Worm (Caenorhabditis elegans) whole organism, L2 larva: ENCODE measurements around the gene shw-3.

Source experiments
- F13H6.1 ChIP-seq: sonication (generic microtip); optimal IDR thresholded peaks from 2 replicates; lab custom pipeline; 2016; ENCODE audit warnings: missing genetic modification characterization, missing compliant biosample characterization
- R02D3.7 ChIP-seq: fragments of 150-350 bp; optimal IDR thresholded peaks from 2 replicates; lab custom pipeline; 2014; ENCODE audit warnings: missing biosample characterization, missing genetic modification characterization
- Y55F3AM.14 ChIP-seq: fragments of 200-800 bp; sonication (Bioruptor generic); optimal IDR thresholded peaks from 2 replicates; lab custom pipeline; 2018; ENCODE audit warnings: mild to moderate bottlenecking, missing genetic modification characterization, missing compliant biosample characterization
- ama-1 ChIP-seq: fragments of 150-350 bp; optimal IDR thresholded peaks from 2 replicates; lab custom pipeline; 2018; ENCODE audit warnings: inconsistent platforms
- blmp-1 ChIP-seq: sonication (generic microtip); optimal IDR thresholded peaks from 2 replicates; lab custom pipeline; 2017; ENCODE audit warnings: missing genetic modification characterization, mild to moderate bottlenecking, missing compliant biosample characterization, antibody characterized with exemption, moderate library complexity; ENCODE audit not compliant: insufficient read depth
- ceh-16 ChIP-seq: fragments of 150-350 bp; optimal IDR thresholded peaks from 2 replicates; lab custom pipeline; 2014; ENCODE audit warnings: missing biosample characterization, missing genetic modification characterization
- crh-2 ChIP-seq: sonication (generic microtip); optimal IDR thresholded peaks from 2 replicates; lab custom pipeline; 2017; ENCODE audit warnings: missing biosample characterization, missing genetic modification characterization
- dmd-4 ChIP-seq: sonication (generic microtip); optimal IDR thresholded peaks from 2 replicates; lab custom pipeline; 2017; ENCODE audit warnings: missing biosample characterization, missing genetic modification characterization
- egl-27 ChIP-seq: sonication (generic microtip); optimal IDR thresholded peaks from 3 replicates; lab custom pipeline; 2017; ENCODE audit warnings: missing biosample characterization, missing genetic modification reagents, missing genetic modification characterization
- elt-1 ChIP-seq: fragments of 150-350 bp; optimal IDR thresholded peaks from 2 replicates; lab custom pipeline; 2014; ENCODE audit warnings: missing biosample characterization, missing genetic modification characterization
- elt-3 ChIP-seq: sonication (generic microtip); optimal IDR thresholded peaks from 2 replicates; lab custom pipeline; 2017; ENCODE audit warnings: missing biosample characterization, missing genetic modification characterization
- fos-1 ChIP-seq: fragments of 150-350 bp; optimal IDR thresholded peaks from 2 replicates; lab custom pipeline; 2014; ENCODE audit warnings: missing biosample characterization, missing genetic modification characterization
- gmeb-1 ChIP-seq: fragments of 150-350 bp; optimal IDR thresholded peaks from 2 replicates; lab custom pipeline; 2014; ENCODE audit warnings: missing biosample characterization, missing genetic modification characterization
- lin-11 ChIP-seq: fragments of 150-350 bp; sonication (generic microtip); optimal IDR thresholded peaks from 2 replicates; lab custom pipeline; 2014; ENCODE audit warnings: missing biosample characterization, missing genetic modification characterization, inconsistent platforms, mixed read lengths
- lin-13 ChIP-seq: fragments of 150-350 bp; optimal IDR thresholded peaks from 2 replicates; lab custom pipeline; 2014; ENCODE audit warnings: missing biosample characterization, missing genetic modification reagents, missing genetic modification characterization
- lsy-2 ChIP-seq, 2 experiments: fragments of 150-350 bp in 1 of 2; sonication (generic microtip) in 1 of 2; optimal IDR thresholded peaks; 2 replicates each; lab custom pipeline; 2014 to 2017; ENCODE audit warnings: missing biosample characterization in 2 of 2, missing genetic modification characterization in 2 of 2
- mbf-1 ChIP-seq: sonication (generic microtip); optimal IDR thresholded peaks from 2 replicates; lab custom pipeline; 2017; ENCODE audit warnings: missing biosample characterization, missing genetic modification characterization
- nhr-10 ChIP-seq: sonication (generic microtip); optimal IDR thresholded peaks from 2 replicates; lab custom pipeline; 2017; ENCODE audit warnings: missing biosample characterization, missing genetic modification characterization
- nhr-12 ChIP-seq: fragments of 150-350 bp; optimal IDR thresholded peaks from 2 replicates; lab custom pipeline; 2014; ENCODE audit warnings: missing biosample characterization, missing genetic modification characterization
- nhr-21 ChIP-seq: fragments of 150-350 bp; optimal IDR thresholded peaks from 2 replicates; lab custom pipeline; 2014; ENCODE audit warnings: missing biosample characterization, missing genetic modification characterization
- nhr-23 ChIP-seq: fragments of 150-350 bp; optimal IDR thresholded peaks from 2 replicates; lab custom pipeline; 2014; ENCODE audit warnings: missing biosample characterization, missing genetic modification reagents, missing genetic modification characterization
- nhr-237 ChIP-seq: fragments of 150-350 bp; optimal IDR thresholded peaks from 2 replicates; lab custom pipeline; 2014; ENCODE audit warnings: missing biosample characterization, missing genetic modification characterization
- nhr-6 ChIP-seq: fragments of 150-350 bp; optimal IDR thresholded peaks from 2 replicates; lab custom pipeline; 2014; ENCODE audit warnings: missing biosample characterization, missing genetic modification characterization
- nhr-77 ChIP-seq: fragments of 150-350 bp; optimal IDR thresholded peaks from 2 replicates; lab custom pipeline; 2014; ENCODE audit warnings: missing biosample characterization, missing genetic modification characterization
- peb-1 ChIP-seq: fragments of 150-350 bp; optimal IDR thresholded peaks from 2 replicates; lab custom pipeline; 2014; ENCODE audit warnings: missing biosample characterization, missing genetic modification characterization
- sem-4 ChIP-seq: fragments of 150-350 bp; optimal IDR thresholded peaks from 2 replicates; lab custom pipeline; 2014; ENCODE audit warnings: missing biosample characterization, missing genetic modification reagents, missing genetic modification characterization
- skn-1 ChIP-seq: sonication (generic microtip); optimal IDR thresholded peaks from 2 replicates; lab custom pipeline; 2017; ENCODE audit warnings: missing biosample characterization, missing genetic modification characterization
- sma-3 ChIP-seq: sonication (generic microtip); optimal IDR thresholded peaks from 2 replicates; lab custom pipeline; 2016; ENCODE audit warnings: missing genetic modification reagents, missing genetic modification characterization, missing compliant biosample characterization
- sma-9 ChIP-seq, 2 experiments: fragments of 150-350 bp in 1 of 2; sonication (generic microtip) in 1 of 2; optimal IDR thresholded peaks; 2 replicates each; lab custom pipeline; 2014 to 2016; ENCODE audit warnings: missing genetic modification characterization in 2 of 2, mild to moderate bottlenecking in 1 of 2, missing biosample characterization in 1 of 2, missing compliant biosample characterization in 1 of 2, missing genetic modification reagents in 1 of 2, moderate library complexity in 1 of 2
- snpc-4 ChIP-seq: fragments of 150-350 bp; optimal IDR thresholded peaks from 2 replicates; lab custom pipeline; 2014; ENCODE audit warnings: missing biosample characterization, missing genetic modification characterization
- unc-55 ChIP-seq: fragments of 150-350 bp; sonication (generic microtip); optimal IDR thresholded peaks from 3 replicates; lab custom pipeline; 2014; ENCODE audit warnings: missing biosample characterization, missing genetic modification reagents, missing genetic modification characterization
- unc-62 ChIP-seq: fragments of 150-350 bp; optimal IDR thresholded peaks from 2 replicates; lab custom pipeline; 2014; ENCODE audit warnings: missing biosample characterization, missing genetic modification reagents, missing genetic modification characterization
- zag-1 ChIP-seq: fragments of 150-350 bp; optimal IDR thresholded peaks from 2 replicates; lab custom pipeline; 2014; ENCODE audit warnings: missing biosample characterization, missing genetic modification characterization
- ztf-1 ChIP-seq: fragments of 200-800 bp; sonication (Bioruptor generic); conservative IDR thresholded peaks from 2 replicates; pipeline ENCODE4 v1.3.6; 2022; ENCODE audit warnings: missing genetic modification characterization, missing compliant biosample characterization
- ztf-4 ChIP-seq: fragments of 150-350 bp; optimal IDR thresholded peaks from 2 replicates; lab custom pipeline; 2014; ENCODE audit warnings: missing biosample characterization, missing genetic modification characterization

Gene shw-3

DNA sequence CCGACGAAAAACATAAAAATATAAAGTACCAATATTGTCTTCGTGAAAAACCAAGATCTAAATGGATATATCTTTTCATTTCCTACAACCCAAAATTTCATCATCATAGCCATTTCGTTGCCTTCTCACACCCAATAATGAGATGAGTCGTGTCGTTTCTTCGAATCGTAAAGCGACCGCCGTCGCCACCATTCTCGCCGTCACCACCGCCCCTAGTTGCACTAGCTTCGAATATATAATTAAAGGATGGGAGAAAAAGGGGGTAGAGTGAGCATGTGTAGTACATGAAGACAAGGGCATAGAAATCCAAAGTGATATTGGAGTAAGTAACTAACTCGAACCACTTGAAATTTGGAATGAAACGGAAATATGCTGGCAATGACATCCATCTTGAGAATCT is 35.3 kb upstream of the shw-3 start:
- TF ChIP-seq nhr-21 (tag; lab: Kevin White, UChicago) (no peak), blmp-1 (tag; lab: Kevin White, UChicago) (no peak), dmd-4 (no peak), Y55F3AM.14 (GFP tag; lab: Kevin White, UChicago) (no peak), F13H6.1 (no peak), elt-1 (tag; lab: Kevin White, UChicago) (no peak)

DNA sequence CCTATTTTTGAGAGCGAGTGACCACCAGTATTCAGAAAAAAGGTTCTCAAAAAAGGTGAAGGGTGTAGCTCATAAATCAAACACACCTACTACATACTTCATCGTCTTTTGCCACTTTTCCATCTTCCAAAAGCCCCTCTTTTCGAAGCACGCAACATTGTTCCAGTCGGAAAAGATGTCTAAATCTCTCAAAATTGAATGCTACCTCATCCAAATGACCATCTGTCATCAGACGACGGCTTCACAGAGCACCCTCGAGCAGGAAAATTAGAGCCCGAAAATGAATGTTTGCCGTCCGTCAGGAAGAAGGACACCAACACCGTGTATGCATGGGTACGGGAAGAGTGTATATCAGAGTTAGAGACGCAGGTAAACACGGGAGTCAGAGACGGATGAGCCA is 34.6 kb upstream of the shw-3 start:
- no peak for TF ChIP-seq nhr-237 (tag; lab: Kevin White, UChicago)
- TF ChIP-seq snpc-4 = no peak
- TF ChIP-seq nhr-21 (tag; lab: Kevin White, UChicago) = no peak
- no peak for TF ChIP-seq nhr-6 (tag; lab: Kevin White, UChicago)
- no peak for TF ChIP-seq ama-1 (lab: Kevin White, UChicago)
- no peak for TF ChIP-seq lin-11 (tag; lab: Kevin White, UChicago)
- TF ChIP-seq egl-27 (tag; lab: Kevin White, UChicago) = no peak
- TF ChIP-seq zag-1 (tag; lab: Kevin White, UChicago) = no peak
- no peak for TF ChIP-seq sma-9 (GFP tag; optimal IDR thresholded peaks at IDR 0.05; lab: Kevin White, UChicago)
- no peak for TF ChIP-seq sma-9 (tag; optimal IDR thresholded peaks at IDR 0.05; lab: Kevin White, UChicago)

DNA sequence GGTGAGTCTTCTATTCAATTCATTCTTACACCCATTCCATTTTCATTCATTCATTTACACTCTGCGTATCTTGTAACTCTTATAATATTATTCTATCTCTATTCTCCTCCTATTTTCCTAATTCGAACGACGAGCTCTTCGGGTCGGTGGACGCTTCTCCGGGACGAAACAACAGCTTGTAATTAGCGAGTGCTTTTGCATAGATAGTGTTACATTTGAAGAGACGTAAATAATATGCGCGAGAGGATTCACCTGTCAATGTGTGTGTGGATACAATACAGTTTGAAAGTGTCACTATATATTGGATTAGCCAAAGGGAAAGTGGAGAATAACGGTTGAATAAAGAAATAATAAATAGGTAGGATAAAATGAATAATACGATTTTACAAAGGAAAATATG is 33.7 kb upstream of the shw-3 start:
- TF ChIP-seq blmp-1 (tag; lab: Kevin White, UChicago) = no peak
- no peak for TF ChIP-seq fos-1 (tag; lab: Kevin White, UChicago)
- no peak for TF ChIP-seq sem-4 (tag; lab: Kevin White, UChicago)
- TF ChIP-seq nhr-10 (tag; lab: Kevin White, UChicago) = no peak
- no peak for TF ChIP-seq lin-13
- no peak for TF ChIP-seq egl-27 (tag; lab: Kevin White, UChicago)
- TF ChIP-seq mbf-1 (tag; lab: Kevin White, UChicago) = no peak
- TF ChIP-seq crh-2 (tag; lab: Kevin White, UChicago) = no peak
- no peak for TF ChIP-seq nhr-23 (tag; lab: Kevin White, UChicago)

DNA sequence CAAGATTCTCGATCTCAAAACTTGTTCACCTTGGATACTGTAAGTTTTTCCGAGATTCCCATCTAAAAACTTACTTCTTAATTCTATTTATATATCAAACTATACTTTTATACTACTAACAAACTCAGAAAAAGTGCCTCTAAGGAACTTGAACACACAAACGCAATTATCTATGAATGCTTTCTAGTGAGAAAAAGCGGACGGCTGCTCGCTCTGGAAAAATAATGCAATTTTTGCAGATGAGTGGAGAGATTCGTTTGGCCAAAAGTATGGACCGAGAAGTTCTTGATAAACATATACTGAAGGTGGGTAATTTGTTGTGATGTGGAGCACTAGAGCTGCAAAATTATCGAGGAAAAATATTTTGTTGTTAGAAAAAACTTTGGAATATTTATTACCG is 33.1 kb upstream of the shw-3 start:
- TF ChIP-seq unc-62 (GFP tag; lab: Kevin White, UChicago) (no peak), peb-1 (no peak), snpc-4 (no peak), elt-3 (tag; lab: Kevin White, UChicago) (no peak), dmd-4 (no peak), nhr-23 (tag; lab: Kevin White, UChicago) (no peak), nhr-12 (tag; lab: Kevin White, UChicago) (no peak), nhr-237 (tag; lab: Kevin White, UChicago) (no peak), ztf-1 (GFP tag; lab: Robert Waterston, UW) (no peak), unc-55 (no peak), nhr-21 (tag; lab: Kevin White, UChicago) (no peak), fos-1 (tag; lab: Kevin White, UChicago) (no peak), skn-1 (no peak), nhr-77 (no peak), sma-9 (GFP tag; optimal IDR thresholded peaks at IDR 0.05; lab: Kevin White, UChicago) (no peak), sma-9 (tag; optimal IDR thresholded peaks at IDR 0.05; lab: Kevin White, UChicago) (no peak), ztf-4 (tag; lab: Kevin White, UChicago) (no peak)

DNA sequence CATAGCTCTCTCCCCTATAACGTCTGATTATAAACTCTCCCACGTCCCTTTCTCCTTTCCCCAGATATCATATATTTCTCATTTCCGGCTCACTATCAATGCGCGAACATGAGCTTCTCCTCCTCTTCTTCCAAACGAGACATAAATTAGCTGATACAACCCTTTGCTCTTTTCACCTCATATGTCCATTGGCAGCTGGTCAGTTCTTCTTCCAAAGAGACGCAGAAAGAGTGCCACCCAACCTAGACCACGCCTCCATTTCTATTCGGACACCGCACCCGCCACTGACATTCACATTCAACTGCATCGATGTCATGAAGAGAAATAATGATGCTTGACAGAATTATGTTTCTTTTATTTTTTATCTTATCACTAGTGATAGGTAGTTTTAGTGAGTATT is 31.8 kb upstream of the shw-3 start, which contains the start of gene fmi-1:
TSS of gene fmi-1 (plus strand) at position 301 of the 400 bp plus-strand sequence.
- TF ChIP-seq unc-55 (no peak), gmeb-1 (tag; lab: Kevin White, UChicago) (no peak), ztf-4 (tag; lab: Kevin White, UChicago) (no peak), dmd-4 (no peak), unc-62 (GFP tag; lab: Kevin White, UChicago) (no peak), ceh-16 (no peak), R02D3.7 (tag; lab: Kevin White, UChicago) (no peak), sma-3 (GFP tag; lab: Kevin White, UChicago) (no peak), sem-4 (tag; lab: Kevin White, UChicago) (no peak), lsy-2 (tag; optimal IDR thresholded peaks at IDR 0.05; lab: Kevin White, UChicago) (no peak), blmp-1 (tag; lab: Kevin White, UChicago) (no peak)
